Fruit fly (Drosophila melanogaster): Measurements from ENCODE around the gene Cp7Fc.

Cp7Fc gene

DNA sequence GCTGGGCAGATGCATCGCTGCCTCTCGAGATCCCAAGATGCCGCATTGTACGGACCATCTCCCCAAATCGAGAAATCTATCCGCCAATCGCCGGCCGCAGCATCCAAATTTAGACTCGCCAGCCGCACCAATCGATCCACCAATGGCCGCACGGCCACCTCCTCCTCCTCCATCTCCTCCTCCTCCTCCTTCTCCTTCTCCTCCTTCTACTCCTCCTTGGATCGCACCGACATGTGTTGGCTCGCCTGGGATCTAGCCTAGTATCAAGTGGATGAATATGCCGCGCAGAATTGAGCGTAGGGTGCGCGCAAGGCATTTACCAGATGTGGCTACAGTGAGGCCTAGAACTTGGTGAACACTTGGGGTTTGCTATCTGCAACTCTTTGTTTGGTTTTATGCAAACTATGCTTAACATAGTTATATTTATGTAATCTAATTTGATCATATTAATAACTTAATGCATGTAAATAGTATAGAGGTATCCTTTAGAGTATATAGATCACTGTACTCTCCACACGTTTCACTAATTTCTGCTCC lies 21.8 kb upstream of the Cp7Fc start, which contains the start of gene org-1 (continued):
- peak; percentile 58 for TF ChIP-seq exex (tag; optimal IDR thresholded peaks at IDR 0.05)
- TF ChIP-seq dmrt99B (tag; optimal IDR thresholded peaks at IDR 0.05), result peak; percentile 95
- peak; percentile 95 for TF ChIP-seq CG12219 (GFP tag; optimal IDR thresholded peaks at IDR 0.05)
- TF ChIP-seq jumu (GFP tag; optimal IDR thresholded peaks at IDR 0.05), result peak; percentile 85
- TF ChIP-seq Rfx (GFP tag; IDR thresholded peaks at IDR 0.05), result peak; percentile 97
- no peak for TF ChIP-seq sc (optimal IDR thresholded peaks at IDR 0.05)
- TF ChIP-seq sc (GFP tag; optimal IDR thresholded peaks at IDR 0.05), result peak; percentile 93
- peak; percentile 92 for TF ChIP-seq D19A (tag; optimal IDR thresholded peaks at IDR 0.05)
- TF ChIP-seq gcm (GFP tag; optimal IDR thresholded peaks at IDR 0.05), result peak; percentile 93
- peak; percentile 97 for TF ChIP-seq CG14667 (GFP tag; IDR thresholded peaks at IDR 0.05)
- TF ChIP-seq BtbVII (GFP tag; optimal IDR thresholded peaks at IDR 0.05), result peak; percentile 85
- peak; percentile 66 for TF ChIP-seq CG18011 (GFP tag; optimal IDR thresholded peaks at IDR 0.05)
- TF ChIP-seq Jarid2 (GFP tag; optimal IDR thresholded peaks at IDR 0.05), result peak; percentile 73
- TF ChIP-seq Atf6 (GFP tag; IDR thresholded peaks at IDR 0.05), result peak; percentile 91
- peak; percentile 90 for TF ChIP-seq CG12071 (GFP tag; optimal IDR thresholded peaks at IDR 0.05)
- TF ChIP-seq CG7357 (GFP tag; IDR thresholded peaks at IDR 0.05), result peak; percentile 92
- TF ChIP-seq CG17829 (tag; optimal IDR thresholded peaks at IDR 0.05), result peak; percentile 97
- TF ChIP-seq abd-A (tag; optimal IDR thresholded peaks at IDR 0.05), result no peak
- TF ChIP-seq H15 (GFP tag; IDR thresholded peaks at IDR 0.05), result peak; percentile 97
- TF ChIP-seq hb (GFP tag; IDR thresholded peaks at IDR 0.05; ENCODE audit: partially characterized antibody), result no peak
- no peak for TF ChIP-seq CG13287 (GFP tag; IDR thresholded peaks at IDR 0.05; ENCODE audit: partially characterized antibody)
- no peak for TF ChIP-seq sna (GFP tag; IDR thresholded peaks at IDR 0.05; ENCODE audit: partially characterized antibody)
- peak; percentile 25 for TF ChIP-seq bigmax (GFP tag; optimal IDR thresholded peaks at IDR 0.05)
- TF ChIP-seq CG17186 (GFP tag; optimal IDR thresholded peaks at IDR 0.05), result peak; percentile 86
- TF ChIP-seq bbx (GFP tag; IDR thresholded peaks at IDR 0.05; ENCODE audit: partially characterized antibody), result no peak
- TF ChIP-seq CG17612 (GFP tag; IDR thresholded peaks at IDR 0.05), result peak; percentile 89
- peak; percentile 88 for TF ChIP-seq CG18619 (GFP tag; optimal IDR thresholded peaks at IDR 0.05)
- TF ChIP-seq Nf-YB (GFP tag; optimal IDR thresholded peaks at IDR 0.05), result peak; percentile 97
- TF ChIP-seq CG1603 (tag; optimal IDR thresholded peaks at IDR 0.05), result peak; percentile 97
- TF ChIP-seq E2f2 (GFP tag; IDR thresholded peaks at IDR 0.05), result peak; percentile 80
- TF ChIP-seq HmgZ (tag; optimal IDR thresholded peaks at IDR 0.05), result peak; percentile 94
- peak; percentile 78 for TF ChIP-seq CG4617 (GFP tag; optimal IDR thresholded peaks at IDR 0.05; ENCODE audit: borderline replicate concordance)
- peak; percentile 33 for TF ChIP-seq NC2α (GFP tag; optimal IDR thresholded peaks at IDR 0.05)
- peak; percentile 51 for TF ChIP-seq Hmx (GFP tag; optimal IDR thresholded peaks at IDR 0.05)
- peak; percentile 95 for TF ChIP-seq Med (GFP tag)
- peak; percentile 79 for TF ChIP-seq Mad (GFP tag; optimal IDR thresholded peaks at IDR 0.05)
- TF ChIP-seq CG34376 (GFP tag; optimal IDR thresholded peaks at IDR 0.05), result peak; percentile 58
- peak; percentile 99 for TF ChIP-seq Ptx1 (GFP tag; IDR thresholded peaks at IDR 0.05)
- TF ChIP-seq Atf-2 (GFP tag; optimal IDR thresholded peaks at IDR 0.05), result peak; percentile 80
- peak in 1 of 3 experiments; percentile 89 for TF ChIP-seq Stat92E (GFP tag; optimal IDR thresholded peaks at IDR 0.05)
- TF ChIP-seq CG11504 (tag; optimal IDR thresholded peaks at IDR 0.05), result peak; percentile 94
- no peak for TF ChIP-seq Sin3A (optimal IDR thresholded peaks at IDR 0.05)
- peak; percentile 88 for TF ChIP-seq Camta (GFP tag; optimal IDR thresholded peaks at IDR 0.05)
- TF ChIP-seq CG14965 (GFP tag; optimal IDR thresholded peaks at IDR 0.05; ENCODE audit: borderline replicate concordance), result no peak
- peak; percentile 84 for TF ChIP-seq kah (GFP tag; optimal IDR thresholded peaks at IDR 0.05)
- peak; percentile 10 for TF ChIP-seq sima (GFP tag; optimal IDR thresholded peaks at IDR 0.05)
- peak; percentile 47 for TF ChIP-seq pb (GFP tag; optimal IDR thresholded peaks at IDR 0.05)
- TF ChIP-seq org-1 (GFP tag; optimal IDR thresholded peaks at IDR 0.05), result peak; percentile 92
- peak; percentile 78 for TF ChIP-seq mirr (GFP tag; optimal IDR thresholded peaks at IDR 0.05)
- peak; percentile 97 for TF ChIP-seq CG33557 (GFP tag; optimal IDR thresholded peaks at IDR 0.05)
